Fruit fly (Drosophila melanogaster): ENCODE measurements around the gene Dpp10.

Gene Dpp10

dm6 chr2L:6539623-6540381 is 61.1 kb downstream of the Dpp10 start:
- no peak for TF ChIP-seq D1 (tag; optimal IDR thresholded peaks at IDR 0.05)

DNA sequence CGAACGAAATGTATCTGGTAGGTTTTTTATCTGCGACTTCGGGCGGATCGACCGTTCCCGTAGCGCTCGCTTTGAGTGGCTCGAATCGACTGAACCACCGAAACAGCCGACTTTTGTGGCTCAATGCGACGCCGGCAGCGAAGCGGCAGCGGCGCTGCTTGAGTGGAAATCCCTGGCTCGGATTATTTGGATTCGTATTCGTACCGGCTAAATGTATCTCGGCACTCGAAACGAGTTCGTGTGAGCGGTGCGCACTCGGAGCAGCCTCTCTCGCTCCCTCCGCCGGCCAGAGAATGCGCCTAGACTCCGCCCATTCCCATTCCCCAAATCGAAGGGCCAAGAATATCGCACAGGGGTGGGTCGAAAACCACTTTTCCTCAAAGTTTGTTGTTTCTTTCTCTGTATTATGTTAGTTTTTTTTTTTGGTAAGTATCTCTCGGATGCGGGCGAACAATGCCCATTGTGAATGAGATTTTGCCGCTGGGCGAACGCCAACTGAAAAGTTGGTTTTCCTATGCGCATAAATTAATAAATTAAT is 64.8 kb downstream of the Dpp10 start:
- TF ChIP-seq CG14655 (GFP tag; optimal IDR thresholded peaks at IDR 0.05) (no peak), CG8159 (tag; optimal IDR thresholded peaks at IDR 0.05) (no peak), EcR (GFP tag; optimal IDR thresholded peaks at IDR 0.05) (peak; percentile 3), gl (tag; optimal IDR thresholded peaks at IDR 0.05) (no peak)

DNA sequence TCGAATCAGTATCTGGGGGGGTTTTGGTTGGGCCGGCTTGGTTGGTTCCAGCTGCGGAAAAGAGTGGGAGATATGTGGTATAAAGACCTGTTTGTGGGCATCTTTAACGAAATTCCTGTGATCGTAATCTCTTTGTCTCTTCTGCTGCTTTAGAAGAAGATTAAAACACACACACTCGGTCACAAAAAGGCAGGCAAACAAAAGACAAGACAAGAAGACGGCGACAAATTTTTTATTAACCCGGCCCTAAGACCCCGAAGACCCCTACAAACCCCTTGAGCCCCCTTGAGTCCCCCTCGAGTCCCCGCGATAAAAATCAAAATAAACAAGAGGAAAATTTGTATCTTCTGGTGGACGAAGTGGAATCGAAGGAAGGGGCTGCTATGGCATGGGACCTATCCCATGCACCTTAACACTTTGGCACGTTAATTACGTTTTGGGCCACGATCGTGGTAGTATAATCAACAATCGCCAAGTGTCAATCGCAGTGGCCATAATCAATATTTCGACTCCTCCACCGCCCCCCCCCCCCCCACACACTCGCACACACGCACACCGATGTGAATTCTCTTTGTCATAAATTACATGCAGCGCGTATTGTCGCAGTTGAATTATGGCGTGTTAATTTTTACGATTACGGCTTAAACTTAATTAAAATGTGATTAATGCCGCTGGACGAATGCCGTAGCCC is 66.6 kb downstream of the Dpp10 start:
- TF ChIP-seq CG15710 (tag; optimal IDR thresholded peaks at IDR 0.05) (no peak), CG17806 (tag; optimal IDR thresholded peaks at IDR 0.05) (no peak), CG13204 (GFP tag; optimal IDR thresholded peaks at IDR 0.05) (no peak), Pif1B (GFP tag; optimal IDR thresholded peaks at IDR 0.05) (no peak), CG9948 (tag; optimal IDR thresholded peaks at IDR 0.05) (no peak), CG32121 (GFP tag; IDR thresholded peaks at IDR 0.05) (no peak), rn (GFP tag; IDR thresholded peaks at IDR 0.05) (no peak)

DNA sequence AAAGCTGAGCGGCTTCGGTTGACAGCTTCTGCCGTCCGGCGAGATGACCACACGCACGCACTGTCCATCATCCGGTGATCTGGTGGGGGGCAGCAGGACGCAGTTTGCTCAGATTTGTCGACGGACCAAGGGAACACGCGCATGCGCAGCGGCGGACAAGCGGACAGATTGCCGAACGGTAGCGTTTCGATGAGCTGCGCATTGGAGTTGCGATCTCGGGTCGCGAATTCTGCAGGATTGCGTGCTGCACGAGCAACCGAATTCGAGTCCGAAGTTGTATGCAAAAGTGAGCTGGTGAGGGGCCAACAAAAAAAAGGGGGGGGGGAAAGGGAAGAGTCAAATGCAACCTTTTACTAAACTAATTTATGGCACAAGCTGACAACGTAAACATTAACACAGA is 67.1 kb downstream of the Dpp10 start:
- TF ChIP-seq gl (tag; optimal IDR thresholded peaks at IDR 0.05) = no peak
- peak; percentile 0 for TF ChIP-seq CG13204 (GFP tag; optimal IDR thresholded peaks at IDR 0.05)
- no peak for TF ChIP-seq D1 (tag; optimal IDR thresholded peaks at IDR 0.05)

DNA sequence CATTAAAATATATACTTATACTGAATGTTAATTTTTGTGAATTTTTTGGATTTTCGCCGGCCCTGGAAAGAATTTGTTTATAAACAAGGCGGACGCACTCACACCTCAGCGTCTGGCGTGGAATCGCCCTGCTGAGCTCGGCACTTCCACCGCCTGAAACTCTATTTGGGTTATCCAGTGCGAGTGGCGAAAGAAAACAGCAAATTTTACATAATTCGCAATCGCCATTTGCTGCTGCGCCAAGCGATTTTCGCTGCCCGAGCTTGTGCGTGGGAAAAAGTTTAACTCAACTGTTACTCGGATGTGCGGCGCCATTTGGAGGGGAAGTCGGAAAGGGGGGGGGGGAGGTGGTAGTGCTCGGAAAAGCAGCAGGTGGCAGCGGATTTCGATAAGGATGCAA is 67.9 kb downstream of the Dpp10 start:
- TF ChIP-seq CG32121 (GFP tag; IDR thresholded peaks at IDR 0.05) (no peak), CG15710 (tag; optimal IDR thresholded peaks at IDR 0.05) (no peak), D1 (tag; optimal IDR thresholded peaks at IDR 0.05) (no peak), EcR (GFP tag; optimal IDR thresholded peaks at IDR 0.05) (no peak), gl (tag; optimal IDR thresholded peaks at IDR 0.05) (no peak)

DNA sequence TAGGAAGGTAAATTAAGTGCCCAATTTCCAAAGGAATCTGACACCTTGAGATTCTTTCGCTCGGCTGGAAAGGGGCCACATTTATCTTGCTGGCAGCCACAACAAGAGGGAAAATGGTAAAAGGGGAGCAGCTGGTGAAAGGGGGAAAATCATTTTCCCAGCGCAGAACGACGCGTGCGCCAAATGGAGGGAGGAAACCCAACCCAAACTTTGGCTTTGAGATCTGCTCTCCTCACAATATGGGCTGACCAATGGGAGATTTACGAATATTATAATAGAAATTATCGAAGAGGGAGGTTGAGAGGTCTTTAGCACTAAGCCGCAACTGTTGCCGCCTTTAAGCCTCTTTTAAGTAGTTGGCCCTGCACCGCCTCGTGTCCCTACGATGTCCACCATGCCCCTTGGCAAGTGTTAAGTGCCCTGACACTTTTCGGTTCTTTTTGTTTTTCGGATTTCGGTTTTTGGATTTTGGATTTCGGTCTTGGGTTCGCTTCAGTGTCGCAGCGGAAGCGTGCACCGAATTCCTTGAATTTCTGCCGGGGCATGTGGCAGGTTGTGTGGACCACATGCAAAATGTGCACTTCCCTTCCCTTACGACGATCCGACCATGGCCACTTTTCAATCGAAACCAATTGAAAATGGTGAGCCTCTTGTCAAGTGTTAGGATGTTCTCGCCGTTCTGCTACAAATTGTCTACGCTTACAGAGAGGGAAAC is 68.7 kb downstream of the Dpp10 start:
- TF ChIP-seq fd96Ca (GFP tag; IDR thresholded peaks at IDR 0.05) (no peak), CG9948 (tag; optimal IDR thresholded peaks at IDR 0.05) (no peak), CG4496 (GFP tag; IDR thresholded peaks at IDR 0.05) (no peak), EcR (GFP tag; optimal IDR thresholded peaks at IDR 0.05) (no peak), CG32121 (GFP tag; IDR thresholded peaks at IDR 0.05) (no peak), CG15710 (tag; optimal IDR thresholded peaks at IDR 0.05) (no peak)

dm6 chr2L:6530952-6531512 is 69.8 kb downstream of the Dpp10 start:
- TF ChIP-seq gl (tag; optimal IDR thresholded peaks at IDR 0.05) = no peak
- no peak for TF ChIP-seq CG4496 (GFP tag; IDR thresholded peaks at IDR 0.05)
- TF ChIP-seq CG32121 (GFP tag; IDR thresholded peaks at IDR 0.05) = no peak
- TF ChIP-seq CG8301 (tag; optimal IDR thresholded peaks at IDR 0.05) = no peak
- no peak for TF ChIP-seq CG34367 (tag; optimal IDR thresholded peaks at IDR 0.05)
- TF ChIP-seq Ets98B (GFP tag; IDR thresholded peaks at IDR 0.05) = no peak
- TF ChIP-seq D1 (tag; optimal IDR thresholded peaks at IDR 0.05) = no peak
- TF ChIP-seq CG14655 (GFP tag; optimal IDR thresholded peaks at IDR 0.05) = no peak
- no peak for TF ChIP-seq Pif1B (GFP tag; optimal IDR thresholded peaks at IDR 0.05)
- no peak for TF ChIP-seq CG15710 (tag; optimal IDR thresholded peaks at IDR 0.05)
- no peak for TF ChIP-seq Snoo (tag; optimal IDR thresholded peaks at IDR 0.05)
- no peak for TF ChIP-seq Pif1A (GFP tag; optimal IDR thresholded peaks at IDR 0.05)
- no peak for TF ChIP-seq CG8159 (tag; optimal IDR thresholded peaks at IDR 0.05)
- no peak for TF ChIP-seq CG17806 (tag; optimal IDR thresholded peaks at IDR 0.05)
- TF ChIP-seq CG9948 (tag; optimal IDR thresholded peaks at IDR 0.05) = no peak
- TF ChIP-seq EcR (GFP tag; optimal IDR thresholded peaks at IDR 0.05) = no peak

Data from whole organism, pupa.